Worm (Caenorhabditis elegans): ENCODE results near the gene F09C6.16.

DNA sequence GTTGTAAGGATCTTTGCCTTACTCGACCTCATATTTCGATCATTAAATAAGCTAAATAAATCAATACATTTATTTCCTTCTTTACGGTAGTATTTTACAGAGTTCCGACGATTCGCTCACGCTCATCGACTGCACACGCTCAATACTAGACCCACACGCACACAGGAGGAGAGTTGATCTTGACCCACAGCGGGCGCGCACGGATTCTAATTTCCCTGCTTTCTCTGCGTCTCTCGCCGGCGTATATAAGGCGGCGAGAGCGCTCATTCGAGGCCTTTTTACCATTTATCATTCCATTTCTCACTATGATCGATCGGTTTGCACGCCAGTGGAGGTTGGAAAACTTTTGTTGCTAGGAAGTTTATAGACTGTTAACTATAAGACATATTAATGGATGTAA, 40.3 kb upstream of the F09C6.16 start:
- TF ChIP-seq flt-1 (GFP tag; IDR thresholded peaks at IDR 0.05) (no peak), ztf-29 (GFP tag; IDR thresholded peaks at IDR 0.05) (no peak), ref-1 (GFP tag; conservative IDR thresholded peaks at IDR 0.05) (no peak), ztf-23 (GFP tag; IDR thresholded peaks at IDR 0.05) (no peak), klf-2 (GFP tag; conservative IDR thresholded peaks at IDR 0.05) (no peak), tab-1 (GFP tag; IDR thresholded peaks at IDR 0.05) (no peak), med-1 (GFP tag; optimal IDR thresholded peaks at IDR 0.05; ENCODE audit: insufficient read depth) (no peak), T22C8.4 (GFP tag; IDR thresholded peaks at IDR 0.05) (no peak)
